Worm (Caenorhabditis elegans): ENCODE measurements around the gene srj-9.

DNA sequence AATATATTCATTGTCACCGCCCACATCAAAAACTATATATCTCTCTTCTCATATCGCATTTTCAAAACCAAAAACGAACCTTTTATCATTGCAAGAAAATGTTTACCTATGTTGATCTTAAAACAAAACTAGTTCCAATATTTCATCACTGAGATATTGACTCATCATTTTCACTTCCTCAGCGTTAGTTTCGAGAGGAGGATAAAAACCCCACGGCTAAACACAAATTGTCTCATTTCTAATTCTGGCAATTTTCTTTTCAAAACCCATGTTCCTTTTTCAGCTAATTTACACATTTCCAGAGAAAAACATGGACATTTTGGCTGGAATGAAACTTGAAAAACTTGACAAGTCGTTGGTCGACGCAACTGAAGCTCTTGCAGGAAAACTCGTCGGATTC is 23.1 kb upstream of the srj-9 start, which contains the start of gene T20D4.7:
- TF ChIP-seq dsc-1 (tag; optimal IDR thresholded peaks at IDR 0.05), result no peak
- no peak for TF ChIP-seq nhr-76 (tag; optimal IDR thresholded peaks at IDR 0.05)
- TF ChIP-seq sox-4 (tag; optimal IDR thresholded peaks at IDR 0.05), result no peak
- TF ChIP-seq unc-98 (GFP tag; IDR thresholded peaks at IDR 0.05), result no peak
